Worm (Caenorhabditis elegans) whole organism, mixed stage, embryonic: ENCODE measurements around the gene C17B7.14.

ENCODE experiments used
- M03D4.4 ChIP-seq: sonication (generic microtip); optimal IDR thresholded peaks from 2 replicates; lab custom pipeline; 2017; ENCODE audit warnings: mild to moderate bottlenecking, missing genetic modification characterization, missing compliant biosample characterization
- ces-1 ChIP-seq: fragments of 150-350 bp; optimal IDR thresholded peaks from 2 replicates; lab custom pipeline; 2014; ENCODE audit warnings: missing biosample characterization, missing genetic modification reagents, missing genetic modification characterization
- elt-3 ChIP-seq: fragments of 150-350 bp; optimal IDR thresholded peaks from 2 replicates; lab custom pipeline; 2014; ENCODE audit warnings: missing biosample characterization, missing genetic modification characterization
- ham-2 ChIP-seq: fragments of 200-800 bp; sonication (Bioruptor generic); optimal IDR thresholded peaks from 2 replicates; lab custom pipeline; 2018; ENCODE audit warnings: mild to moderate bottlenecking, missing genetic modification characterization, missing compliant biosample characterization
- nhr-12 ChIP-seq: fragments of 150-350 bp; optimal IDR thresholded peaks from 2 replicates; lab custom pipeline; 2014; ENCODE audit warnings: missing biosample characterization, missing genetic modification characterization
- nhr-237 ChIP-seq: fragments of 150-350 bp; optimal IDR thresholded peaks from 2 replicates; lab custom pipeline; 2014; ENCODE audit warnings: missing biosample characterization, missing genetic modification characterization
- nhr-28 ChIP-seq: fragments of 150-350 bp; optimal IDR thresholded peaks from 2 replicates; lab custom pipeline; 2014; ENCODE audit warnings: missing biosample characterization, missing genetic modification characterization
- zip-8 ChIP-seq: fragments of 150-350 bp; optimal IDR thresholded peaks from 2 replicates; lab custom pipeline; 2014; ENCODE audit warnings: missing biosample characterization, missing genetic modification characterization
- ztf-11 ChIP-seq: fragments of 150-350 bp; optimal IDR thresholded peaks from 2 replicates; lab custom pipeline; 2014; ENCODE audit warnings: missing biosample characterization, missing genetic modification characterization

DNA sequence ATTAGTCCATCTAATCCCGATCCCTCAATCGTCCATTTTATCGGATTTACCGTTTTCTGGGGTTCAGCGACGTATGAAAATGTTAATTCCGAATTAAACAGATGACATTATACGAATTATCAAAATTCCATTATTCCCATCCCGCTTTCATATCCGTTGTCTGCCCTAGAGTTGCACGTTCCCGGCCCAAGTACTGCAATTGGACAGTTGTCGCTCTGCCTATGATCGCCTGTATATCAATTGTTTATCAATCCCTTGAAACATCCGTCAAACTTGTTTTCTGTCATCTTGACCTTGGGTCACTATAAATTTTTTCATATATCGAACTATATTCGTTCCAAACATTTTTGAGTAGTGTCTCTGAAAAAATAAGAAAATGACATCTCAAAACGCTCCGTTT is 37.9 kb upstream of the C17B7.14 start, which contains the start of gene C04E12.5:
- no peak for TF ChIP-seq ztf-11 (tag; lab: Kevin White, UChicago)
- TF ChIP-seq elt-3 (tag; lab: Kevin White, UChicago) = no peak
- TF ChIP-seq nhr-237 = no peak
- TF ChIP-seq nhr-12 (tag; lab: Kevin White, UChicago) = no peak
- no peak for TF ChIP-seq ces-1 (GFP tag; lab: Kevin White, UChicago)
- no peak for TF ChIP-seq ham-2 (GFP tag; lab: Kevin White, UChicago)
- TF ChIP-seq zip-8 (tag; lab: Kevin White, UChicago) = no peak
- no peak for TF ChIP-seq M03D4.4 (tag; lab: Kevin White, UChicago)
- no peak for TF ChIP-seq nhr-28
